Fruit fly (Drosophila melanogaster): ENCODE results near the gene mthl5.
A peak's percentile ranks its signal among the peaks of the same experiment; 100 is the strongest.

Gene mthl5

dm6 chr3R:11851939-11852338, 35.0 kb downstream of the mthl5 start (continued):
- TF ChIP-seq CG11723 (GFP tag; optimal IDR thresholded peaks at IDR 0.05) (peak; percentile 32), lbe (GFP tag; optimal IDR thresholded peaks at IDR 0.05) (no peak), gsb-n (tag; optimal IDR thresholded peaks at IDR 0.05) (peak; percentile 71), CG14710 (tag; optimal IDR thresholded peaks at IDR 0.05) (peak; percentile 74), CG2678 (tag; optimal IDR thresholded peaks at IDR 0.05) (peak; percentile 72), CG11695 (GFP tag; IDR thresholded peaks at IDR 0.05) (0 out of 3 replicates have a peak, but pooled peaks have one; percentile 13), CG6765 (GFP tag; optimal IDR thresholded peaks at IDR 0.05) (no peak), rib (GFP tag; IDR thresholded peaks at IDR 0.05) (0 out of 2 replicates have a peak, but pooled peaks have one; percentile 4), CG8388 (GFP tag; optimal IDR thresholded peaks at IDR 0.05) (peak; percentile 73), shn (GFP tag; optimal IDR thresholded peaks at IDR 0.05) (no peak), CG17568 (GFP tag; optimal IDR thresholded peaks at IDR 0.05) (peak; percentile 6), CG4360 (GFP tag; IDR thresholded peaks at IDR 0.05) (peak; percentile 33; the same call in 1 of the 2 replicates), cg (GFP tag; optimal IDR thresholded peaks at IDR 0.05) (no peak), Lhr (GFP tag; optimal IDR thresholded peaks at IDR 0.05) (peak; percentile 22), CG11398 (GFP tag; optimal IDR thresholded peaks at IDR 0.05) (no peak), dmrt11E (tag; optimal IDR thresholded peaks at IDR 0.05) (peak; percentile 70), HLH3B (GFP tag; IDR thresholded peaks at IDR 0.05) (peak; percentile 49), p53 (GFP tag; optimal IDR thresholded peaks at IDR 0.05) (no peak), CG12299 (tag; optimal IDR thresholded peaks at IDR 0.05) (peak; percentile 29), sisA (GFP tag; IDR thresholded peaks at IDR 0.05) (peak; percentile 43; the same call in 1 of the 2 replicates), CG17829 (tag; optimal IDR thresholded peaks at IDR 0.05) (peak; percentile 76), pum (GFP tag; optimal IDR thresholded peaks at IDR 0.05) (no peak), CG13424 (tag; optimal IDR thresholded peaks at IDR 0.05) (peak; percentile 71), Six4 (GFP tag; optimal IDR thresholded peaks at IDR 0.05) (peak; percentile 3), dati (GFP tag; IDR thresholded peaks at IDR 0.05) (no peak), trem (tag; optimal IDR thresholded peaks at IDR 0.05) (peak; percentile 64), CG10366 (GFP tag; IDR thresholded peaks at IDR 0.05) (peak; percentile 47), vvl (GFP tag; IDR thresholded peaks at IDR 0.05) (peak; percentile 71), nmo (GFP tag; optimal IDR thresholded peaks at IDR 0.05) (peak; percentile 82), al (GFP tag; IDR thresholded peaks at IDR 0.05) (no peak), CG1647 (GFP tag; optimal IDR thresholded peaks at IDR 0.05) (no peak), CG17328 (GFP tag; IDR thresholded peaks at IDR 0.05) (peak; percentile 68; the same call in 1 of the 2 replicates), Oli (tag; optimal IDR thresholded peaks at IDR 0.05) (peak; percentile 71), trh (GFP tag; optimal IDR thresholded peaks at IDR 0.05) (no peak), dysf (GFP tag; IDR thresholded peaks at IDR 0.05) (peak; percentile 33; the same call in 1 of the 3 replicates), Myb (GFP tag; optimal IDR thresholded peaks at IDR 0.05) (no peak), CG31441 (GFP tag; IDR thresholded peaks at IDR 0.05) (peak; percentile 72; the same call in 1 of the 2 replicates), CG15601 (tag; optimal IDR thresholded peaks at IDR 0.05) (peak; percentile 73), Side (GFP tag; optimal IDR thresholded peaks at IDR 0.05) (no peak), Spps (tag; optimal IDR thresholded peaks at IDR 0.05) (peak; percentile 52), insv (GFP tag; optimal IDR thresholded peaks at IDR 0.05) (no peak), CG14014 (GFP tag; IDR thresholded peaks at IDR 0.05) (no peak), ab (GFP tag; optimal IDR thresholded peaks at IDR 0.05) (no peak), Hr51 (GFP tag; optimal IDR thresholded peaks at IDR 0.05) (peak in 1 of 2 experiments; percentile 67), CG2202 (tag; optimal IDR thresholded peaks at IDR 0.05) (peak; percentile 64), usp (GFP tag; optimal IDR thresholded peaks at IDR 0.05) (no peak), CG30403 (GFP tag; optimal IDR thresholded peaks at IDR 0.05) (peak; percentile 11), CG4707 (GFP tag; optimal IDR thresholded peaks at IDR 0.05) (peak; percentile 42), Sox100B (GFP tag; optimal IDR thresholded peaks at IDR 0.05) (peak; percentile 74), HHEX (GFP tag; optimal IDR thresholded peaks at IDR 0.05) (no peak), Asciz (GFP tag; optimal IDR thresholded peaks at IDR 0.05) (peak; percentile 67)

All from whole organism, embryonic.